Fruit fly (Drosophila melanogaster): ENCODE measurements around the gene mtm.

The mtm gene

DNA sequence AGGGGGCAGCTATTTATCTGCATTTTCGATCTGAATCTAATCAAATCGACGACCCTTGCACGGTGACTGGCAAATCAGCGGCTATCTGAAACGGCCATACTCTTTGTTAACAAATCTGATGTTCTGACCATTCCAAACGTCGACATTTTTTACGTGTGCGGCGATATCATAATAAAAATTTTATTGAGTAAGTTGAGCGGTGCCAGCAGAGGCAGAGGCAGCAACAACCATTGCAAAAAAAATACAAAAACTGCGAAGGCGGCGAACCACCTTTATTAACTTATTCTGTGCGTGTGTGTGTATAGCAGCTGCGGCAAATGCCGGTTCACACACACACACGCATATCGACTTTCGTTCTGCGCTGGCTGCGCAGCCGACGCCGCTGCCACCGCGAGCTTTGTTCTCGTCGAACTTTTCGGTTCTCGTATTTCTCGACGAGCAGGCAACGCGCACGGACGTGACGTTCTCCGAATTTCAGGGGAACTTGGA lies 45.4 kb upstream of the mtm start, which contains the start of gene Kr-h1 (continued):
- TF ChIP-seq CG10209 (GFP tag; optimal IDR thresholded peaks at IDR 0.05) (no peak), Lim3 (GFP tag; IDR thresholded peaks at IDR 0.05) (no peak), scrt (GFP tag; optimal IDR thresholded peaks at IDR 0.05) (peak; percentile 14), zf30C (GFP tag; optimal IDR thresholded peaks at IDR 0.05) (no peak), cg (GFP tag; optimal IDR thresholded peaks at IDR 0.05) (peak; percentile 67), Drgx (GFP tag; IDR thresholded peaks at IDR 0.05) (no peak), klu (GFP tag; IDR thresholded peaks at IDR 0.05) (no peak), so (GFP tag; IDR thresholded peaks at IDR 0.05) (0 out of 3 replicates have a peak, but pooled peaks have one; percentile 35), Gsc (GFP tag; IDR thresholded peaks at IDR 0.05) (no peak), inv (GFP tag; IDR thresholded peaks at IDR 0.05; ENCODE audit: partially characterized antibody) (no peak), pfk (GFP tag; optimal IDR thresholded peaks at IDR 0.05) (no peak), CG4424 (GFP tag; optimal IDR thresholded peaks at IDR 0.05) (no peak), slbo (GFP tag; IDR thresholded peaks at IDR 0.05) (no peak), tgo (GFP tag; IDR thresholded peaks at IDR 0.05) (no peak), CG17186 (GFP tag; optimal IDR thresholded peaks at IDR 0.05) (no peak), sug (tag; optimal IDR thresholded peaks at IDR 0.05) (peak; percentile 75), stc (GFP tag; IDR thresholded peaks at IDR 0.05) (0 out of 2 replicates have a peak, but pooled peaks have one; percentile 21), mirr (GFP tag; optimal IDR thresholded peaks at IDR 0.05) (peak; percentile 54), CG7987 (GFP tag; optimal IDR thresholded peaks at IDR 0.05) (no peak), Rfx (GFP tag; IDR thresholded peaks at IDR 0.05) (0 out of 2 replicates have a peak, but pooled peaks have one; percentile 17), seq (GFP tag; IDR thresholded peaks at IDR 0.05) (no peak), CG6175 (GFP tag; IDR thresholded peaks at IDR 0.05) (peak; percentile 80; the same call in 2 of the 3 replicates), CG10274 (GFP tag; optimal IDR thresholded peaks at IDR 0.05) (no peak), sisA (GFP tag; IDR thresholded peaks at IDR 0.05) (no peak), CG17802 (tag; optimal IDR thresholded peaks at IDR 0.05) (no peak), Dref (GFP tag; IDR thresholded peaks at IDR 0.05) (no peak), B-H2 (GFP tag; optimal IDR thresholded peaks at IDR 0.05) (peak; percentile 27), Taf1 (GFP tag; IDR thresholded peaks at IDR 0.05) (no peak), GATAe (GFP tag; conservative IDR thresholded peaks at IDR 0.05) (no peak), Hr39 (optimal IDR thresholded peaks at IDR 0.05) (no peak), Lpt (GFP tag; optimal IDR thresholded peaks at IDR 0.05) (no peak), exex (tag; optimal IDR thresholded peaks at IDR 0.05) (peak; percentile 68), eyg (GFP tag; optimal IDR thresholded peaks at IDR 0.05) (no peak), CG4854 (GFP tag; optimal IDR thresholded peaks at IDR 0.05) (no peak), rib (GFP tag; IDR thresholded peaks at IDR 0.05) (peak; percentile 85), CG5180 (GFP tag; optimal IDR thresholded peaks at IDR 0.05) (no peak), tio (GFP tag; optimal IDR thresholded peaks at IDR 0.05) (no peak), Doc3 (GFP tag; IDR thresholded peaks at IDR 0.05; ENCODE audit: partially characterized antibody) (no peak), CG6854 (GFP tag; optimal IDR thresholded peaks at IDR 0.05) (no peak), ftz-f1 (GFP tag; optimal IDR thresholded peaks at IDR 0.05) (peak; percentile 44), CG9437 (GFP tag; optimal IDR thresholded peaks at IDR 0.05) (no peak), gro (GFP tag; optimal IDR thresholded peaks at IDR 0.05) (peak; percentile 11), Bgb (GFP tag; IDR thresholded peaks at IDR 0.05; ENCODE audit: partially characterized antibody) (peak; percentile 23; the same call in 1 of the 2 replicates), Scr (GFP tag; IDR thresholded peaks at IDR 0.05; ENCODE audit: partially characterized antibody) (0 out of 2 replicates have a peak, but pooled peaks have one; percentile 12), sd (tag; optimal IDR thresholded peaks at IDR 0.05) (peak; percentile 65), grn (GFP tag; optimal IDR thresholded peaks at IDR 0.05) (peak; percentile 46), mld (GFP tag; IDR thresholded peaks at IDR 0.05; ENCODE audit: partially characterized antibody) (no peak), CG6689 (GFP tag; IDR thresholded peaks at IDR 0.05) (no peak), bab2 (GFP tag; optimal IDR thresholded peaks at IDR 0.05) (no peak), h (optimal IDR thresholded peaks at IDR 0.05) (no peak), otp (GFP tag; IDR thresholded peaks at IDR 0.05) (no peak)

Measured in whole organism, embryonic.